Worm (Caenorhabditis elegans) whole organism, L4 larva: ENCODE measurements around the gene W04E12.4.

ENCODE experiments used
- ceh-28 ChIP-seq: fragments of 150-350 bp; optimal IDR thresholded peaks from 2 replicates; lab custom pipeline; 2014; ENCODE audit warnings: missing biosample characterization, missing genetic modification reagents, missing genetic modification characterization
- jun-1 ChIP-seq: fragments of 150-350 bp; optimal IDR thresholded peaks from 2 replicates; lab custom pipeline; 2014; ENCODE audit warnings: missing biosample characterization, missing genetic modification reagents, missing genetic modification characterization
- pqm-1 ChIP-seq: sonication (generic microtip); optimal IDR thresholded peaks from 2 replicates; lab custom pipeline; 2017; ENCODE audit warnings: missing biosample characterization, missing genetic modification characterization
- set-16 ChIP-seq: fragments of 200-800 bp; sonication (Bioruptor generic); IDR thresholded peaks from 2 replicates; pipeline ENCODE4 v1.3.6; 2022; ENCODE audit warnings: missing genetic modification reagents, missing genetic modification characterization, missing compliant biosample characterization
- spr-3 ChIP-seq: fragments of 200-800 bp; sonication (Bioruptor generic); optimal IDR thresholded peaks from 2 replicates; lab custom pipeline; 2018; ENCODE audit warnings: mild to moderate bottlenecking, missing genetic modification characterization, missing compliant biosample characterization
- ztf-11 ChIP-seq: fragments of 150-350 bp; optimal IDR thresholded peaks from 2 replicates; lab custom pipeline; 2014; ENCODE audit warnings: missing biosample characterization, missing genetic modification characterization

ce11 chrV:19759282-19759681 lies 15.9 kb downstream of the W04E12.4 start:
- no peak for TF ChIP-seq pqm-1 (tag; lab: Kevin White, UChicago)
- TF ChIP-seq jun-1 (tag; lab: Kevin White, UChicago), result no peak
- TF ChIP-seq spr-3 (GFP tag; lab: Kevin White, UChicago), result no peak
- TF ChIP-seq ztf-11 (tag; lab: Kevin White, UChicago), result no peak
- TF ChIP-seq set-16 (GFP tag; lab: Robert Waterston, UW), result peak; percentile 77
- TF ChIP-seq ceh-28 (tag; lab: Kevin White, UChicago), result no peak
